Worm (Caenorhabditis elegans) whole organism, L1 larva: ENCODE data around the gene sas-5.

Source experiments
- C16A3.4 ChIP-seq: fragments of 150-350 bp; optimal IDR thresholded peaks from 2 replicates; lab custom pipeline; 2014; ENCODE audit warnings: missing biosample characterization, missing genetic modification characterization
- alr-1 ChIP-seq: fragments of 200-800 bp; sonication (Bioruptor generic); optimal IDR thresholded peaks from 2 replicates; lab custom pipeline; 2018; ENCODE audit warnings: borderline replicate concordance, mild to moderate bottlenecking, missing genetic modification characterization, missing compliant biosample characterization
- ceh-88 ChIP-seq: fragments of 200-800 bp; sonication (Bioruptor generic); IDR thresholded peaks from 2 replicates; pipeline ENCODE4 v1.3.6; 2022; ENCODE audit warnings: missing genetic modification characterization, missing compliant biosample characterization
- ces-1 ChIP-seq: fragments of 150-350 bp; optimal IDR thresholded peaks from 2 replicates; lab custom pipeline; 2014; ENCODE audit warnings: missing biosample characterization, missing genetic modification reagents, missing genetic modification characterization
- dsc-1 ChIP-seq: sonication (generic microtip); optimal IDR thresholded peaks from 2 replicates; lab custom pipeline; 2016; ENCODE audit warnings: mild to moderate bottlenecking, missing genetic modification characterization, missing compliant biosample characterization
- efl-1 ChIP-seq, 4 experiments: fragments of 150-350 bp; optimal IDR thresholded peaks in 3 of 4; peaks in 1 of 4; 1 replicate in 1 of 4; 2 replicates in 3 of 4; lab custom pipeline; 2014; ENCODE audit warnings: missing biosample characterization in 2 of 4, missing genetic modification characterization in 2 of 4, missing genetic modification reagents in 2 of 4
- efl-3 ChIP-seq: fragments of 200-800 bp; sonication (Bioruptor generic); optimal IDR thresholded peaks from 2 replicates; lab custom pipeline; 2018; ENCODE audit warnings: mild to moderate bottlenecking, missing genetic modification characterization, missing compliant biosample characterization
- egl-27 ChIP-seq, 2 experiments: fragments of 150-350 bp in 1 of 2; sonication (generic microtip); optimal IDR thresholded peaks; 3 replicates each; lab custom pipeline; 2017 to 2018; ENCODE audit warnings: missing biosample characterization in 2 of 2, missing genetic modification characterization in 2 of 2, missing genetic modification reagents in 2 of 2
- elt-2 ChIP-seq: sonication (generic microtip); optimal IDR thresholded peaks from 2 replicates; lab custom pipeline; 2016; ENCODE audit warnings: missing genetic modification characterization, mild to moderate bottlenecking, inconsistent platforms, missing compliant biosample characterization, missing genetic modification reagents
- elt-3 ChIP-seq, 6 experiments: fragments of 150-350 bp in 1 of 6; sonication (generic microtip); optimal IDR thresholded peaks; 2 replicates each; lab custom pipeline; 2017 to 2018; ENCODE audit warnings: missing biosample characterization in 6 of 6, missing genetic modification characterization in 6 of 6, inconsistent platforms in 1 of 6
- fkh-10 ChIP-seq: sonication (generic microtip); optimal IDR thresholded peaks from 2 replicates; lab custom pipeline; 2017; ENCODE audit warnings: missing biosample characterization, missing genetic modification reagents, missing genetic modification characterization
- fkh-4 ChIP-seq: sonication (generic microtip); optimal IDR thresholded peaks from 2 replicates; lab custom pipeline; 2016; ENCODE audit warnings: missing compliant biosample characterization, missing genetic modification characterization, borderline replicate concordance
- fkh-8 ChIP-seq: sonication (generic microtip); optimal IDR thresholded peaks from 2 replicates; lab custom pipeline; 2016; ENCODE audit warnings: mild to moderate bottlenecking, missing genetic modification characterization, missing compliant biosample characterization
- fos-1 ChIP-seq: fragments of 150-350 bp; optimal IDR thresholded peaks from 2 replicates; lab custom pipeline; 2014; ENCODE audit warnings: missing biosample characterization, missing genetic modification characterization
- grh-1 ChIP-seq: fragments of 200-800 bp; sonication (Bioruptor generic); IDR thresholded peaks from 2 replicates; pipeline ENCODE4 v1.3.6; 2022; ENCODE audit warnings: missing genetic modification reagents, missing genetic modification characterization, missing compliant biosample characterization
- hlh-4 ChIP-seq: sonication (generic microtip); optimal IDR thresholded peaks from 2 replicates; lab custom pipeline; 2016; ENCODE audit warnings: mild to moderate bottlenecking, missing genetic modification characterization, missing compliant biosample characterization
- hpl-2 ChIP-seq: fragments of 150-350 bp; optimal IDR thresholded peaks from 2 replicates; lab custom pipeline; 2014; ENCODE audit warnings: missing biosample characterization, missing genetic modification reagents, missing genetic modification characterization
- isw-1 ChIP-seq: fragments of 200-800 bp; sonication (Bioruptor generic); IDR thresholded peaks from 2 replicates; pipeline ENCODE4 v1.3.6; 2022; ENCODE audit warnings: missing genetic modification characterization, missing compliant biosample characterization
- lin-15B ChIP-seq: fragments of 150-350 bp; sonication (generic microtip); optimal IDR thresholded peaks from 3 replicates; lab custom pipeline; 2014; ENCODE audit warnings: missing biosample characterization, missing genetic modification characterization
- lin-35 ChIP-seq, 2 experiments: fragments of 150-350 bp; optimal IDR thresholded peaks; 2 replicates each; lab custom pipeline; 2014; ENCODE audit warnings: missing biosample characterization in 2 of 2, missing genetic modification characterization in 2 of 2, missing genetic modification reagents in 2 of 2
- lir-3 ChIP-seq: sonication (generic microtip); optimal IDR thresholded peaks from 2 replicates; lab custom pipeline; 2016; ENCODE audit warnings: mild to moderate bottlenecking, missing genetic modification characterization, moderate library complexity, missing compliant biosample characterization; ENCODE audit not compliant: poor library complexity
- lsy-2 ChIP-seq, 2 experiments: fragments of 150-350 bp; optimal IDR thresholded peaks; 2 replicates each; lab custom pipeline; 2014; ENCODE audit warnings: missing biosample characterization in 2 of 2, missing genetic modification characterization in 2 of 2
- mdl-1 ChIP-seq, 2 experiments: fragments of 150-350 bp; optimal IDR thresholded peaks; 2 replicates each; lab custom pipeline; 2014 to 2017; ENCODE audit warnings: missing biosample characterization in 2 of 2, missing genetic modification characterization in 2 of 2, inconsistent platforms in 1 of 2
- mef-2 ChIP-seq: fragments of 150-350 bp; optimal IDR thresholded peaks from 2 replicates; lab custom pipeline; 2014; ENCODE audit warnings: missing biosample characterization, missing genetic modification characterization
- nhr-11 ChIP-seq: fragments of 150-350 bp; optimal IDR thresholded peaks from 2 replicates; lab custom pipeline; 2014; ENCODE audit warnings: missing biosample characterization, missing genetic modification characterization
- nhr-19 ChIP-seq: fragments of 200-800 bp; sonication (Bioruptor generic); conservative IDR thresholded peaks from 2 replicates; pipeline ENCODE4 v1.3.6; 2022; ENCODE audit warnings: missing genetic modification characterization, missing compliant biosample characterization
- nhr-20 ChIP-seq: sonication (generic microtip); optimal IDR thresholded peaks from 2 replicates; lab custom pipeline; 2016; ENCODE audit warnings: mild to moderate bottlenecking, missing genetic modification characterization, missing compliant biosample characterization
- nhr-237 ChIP-seq: fragments of 150-350 bp; optimal IDR thresholded peaks from 2 replicates; lab custom pipeline; 2014; ENCODE audit warnings: missing biosample characterization, missing genetic modification characterization
- nhr-28 ChIP-seq: fragments of 150-350 bp; optimal IDR thresholded peaks from 2 replicates; lab custom pipeline; 2014; ENCODE audit warnings: missing biosample characterization, missing genetic modification characterization
- nhr-71 ChIP-seq: sonication (generic microtip); optimal IDR thresholded peaks from 2 replicates; lab custom pipeline; 2016; ENCODE audit warnings: mild to moderate bottlenecking, missing genetic modification characterization, moderate library complexity, missing compliant biosample characterization
- nhr-77 ChIP-seq: fragments of 150-350 bp; optimal IDR thresholded peaks from 2 replicates; lab custom pipeline; 2014; ENCODE audit warnings: missing biosample characterization, missing genetic modification characterization
- nhr-84 ChIP-seq: sonication (generic microtip); optimal IDR thresholded peaks from 2 replicates; lab custom pipeline; 2017; ENCODE audit warnings: missing biosample characterization, missing genetic modification characterization
- nhr-90 ChIP-seq: sonication (generic microtip); optimal IDR thresholded peaks from 2 replicates; lab custom pipeline; 2016; ENCODE audit warnings: mild to moderate bottlenecking, missing genetic modification characterization, missing compliant biosample characterization; ENCODE audit not compliant: poor library complexity
- rnt-1 ChIP-seq: sonication (generic microtip); optimal IDR thresholded peaks from 2 replicates; lab custom pipeline; 2016; ENCODE audit warnings: mild to moderate bottlenecking, missing genetic modification characterization, moderate library complexity, missing compliant biosample characterization
- skn-1 ChIP-seq: fragments of 150-350 bp; optimal IDR thresholded peaks from 2 replicates; lab custom pipeline; 2014; ENCODE audit warnings: missing biosample characterization, missing genetic modification characterization
- snpc-4 ChIP-seq: fragments of 150-350 bp; optimal IDR thresholded peaks from 2 replicates; lab custom pipeline; 2014; ENCODE audit warnings: missing biosample characterization, missing genetic modification characterization
- sptf-1 ChIP-seq: fragments of 150-350 bp; optimal IDR thresholded peaks from 2 replicates; lab custom pipeline; 2014; ENCODE audit warnings: missing biosample characterization, missing genetic modification characterization
- sup-37 ChIP-seq: fragments of 200-800 bp; sonication (Bioruptor generic); optimal IDR thresholded peaks from 2 replicates; lab custom pipeline; 2018; ENCODE audit warnings: mild to moderate bottlenecking, missing genetic modification characterization, missing compliant biosample characterization
- tbx-2 ChIP-seq: sonication (generic microtip); optimal IDR thresholded peaks from 2 replicates; lab custom pipeline; 2016; ENCODE audit warnings: missing genetic modification characterization, missing compliant biosample characterization
- unc-130 ChIP-seq: fragments of 150-350 bp; optimal IDR thresholded peaks from 2 replicates; lab custom pipeline; 2017; ENCODE audit warnings: missing biosample characterization, missing genetic modification characterization, inconsistent platforms
- unc-30 ChIP-seq: sonication (generic microtip); optimal IDR thresholded peaks from 2 replicates; lab custom pipeline; 2017; ENCODE audit warnings: missing biosample characterization, missing genetic modification characterization
- vab-15 ChIP-seq: sonication (generic microtip); optimal IDR thresholded peaks from 2 replicates; lab custom pipeline; 2017; ENCODE audit warnings: missing genotype, mild to moderate bottlenecking, missing genetic modification characterization, missing compliant biosample characterization
- xbp-1 ChIP-seq: sonication (generic microtip); optimal IDR thresholded peaks from 2 replicates; lab custom pipeline; 2016; ENCODE audit warnings: missing genetic modification characterization, missing compliant biosample characterization
- zag-1 ChIP-seq: fragments of 150-350 bp; optimal IDR thresholded peaks from 2 replicates; lab custom pipeline; 2014; ENCODE audit warnings: missing biosample characterization, missing genetic modification characterization
- zip-4 ChIP-seq: fragments of 200-800 bp; sonication (Bioruptor generic); optimal IDR thresholded peaks from 2 replicates; lab custom pipeline; 2018; ENCODE audit warnings: mild to moderate bottlenecking, missing genetic modification characterization, moderate library complexity, missing compliant biosample characterization
- ztf-11 ChIP-seq, 2 experiments: sonication (generic microtip); optimal IDR thresholded peaks; 2 replicates each; lab custom pipeline; 2016 to 2017; ENCODE audit warnings: missing genetic modification characterization in 2 of 2, missing biosample characterization in 1 of 2, missing compliant biosample characterization in 1 of 2
- ztf-4 ChIP-seq: fragments of 150-350 bp; optimal IDR thresholded peaks from 2 replicates; lab custom pipeline; 2014; ENCODE audit warnings: missing biosample characterization, missing genetic modification characterization

The sas-5 gene

ce11 chrV:11570169-11570651 is 40.3 kb upstream of the sas-5 start, which contains the start of the genes nhr-101 and pms-2 (continued):
- TF ChIP-seq nhr-19 (GFP tag; lab: Robert Waterston, UW) = no peak
- TF ChIP-seq mdl-1 (tag; optimal IDR thresholded peaks at IDR 0.05; lab: Kevin White, UChicago) = no peak
- TF ChIP-seq dsc-1 (tag; lab: Kevin White, UChicago) = peak; percentile 73
- TF ChIP-seq sptf-1 (tag; lab: Kevin White, UChicago) = no peak
- TF ChIP-seq ztf-4 (tag; lab: Kevin White, UChicago) = no peak
- peak; percentile 76 for TF ChIP-seq skn-1 (tag; lab: Kevin White, UChicago)
- no peak for TF ChIP-seq efl-1 (optimal IDR thresholded peaks at IDR 0.05; lab: Kevin White, UChicago)
- peak in 1 of 2 experiments; percentile 87 for TF ChIP-seq efl-1 (GFP tag; optimal IDR thresholded peaks at IDR 0.05 in 1 of 2; lab: Kevin White, UChicago)
- peak in 1 of 2 experiments; percentile 19 for TF ChIP-seq lin-35 (GFP tag; optimal IDR thresholded peaks at IDR 0.05; lab: Kevin White, UChicago)
- no peak for TF ChIP-seq lsy-2 (tag; optimal IDR thresholded peaks at IDR 0.05; lab: Kevin White, UChicago)
- TF ChIP-seq ceh-88 (GFP tag; lab: Robert Waterston, UW) = no peak
- peak; percentile 73 for TF ChIP-seq nhr-71 (tag; lab: Kevin White, UChicago)
- no peak for TF ChIP-seq C16A3.4 (tag; lab: Kevin White, UChicago)
- no peak for TF ChIP-seq mef-2 (tag; lab: Kevin White, UChicago)
- no peak for TF ChIP-seq grh-1 (GFP tag; lab: Robert Waterston, UW)
- no peak for TF ChIP-seq alr-1 (tag; lab: Kevin White, UChicago)
- TF ChIP-seq fkh-10 (GFP tag; lab: Kevin White, UChicago) = no peak
- TF ChIP-seq fos-1 (tag; lab: Kevin White, UChicago) = no peak
- no peak for TF ChIP-seq lin-15B (tag; lab: Kevin White, UChicago)
- no peak for TF ChIP-seq vab-15
- TF ChIP-seq rnt-1 (tag; lab: Kevin White, UChicago) = peak; percentile 4
- no peak for TF ChIP-seq hpl-2 (GFP tag; lab: Kevin White, UChicago)
- TF ChIP-seq sup-37 (GFP tag; lab: Kevin White, UChicago) = no peak
- peak; percentile 51 for TF ChIP-seq nhr-20
- TF ChIP-seq hlh-4 (tag; lab: Kevin White, UChicago) = no peak
- TF ChIP-seq elt-3 (tag; optimal IDR thresholded peaks at IDR 0.05; lab: Kevin White, UChicago) = peak in 1 of 6 experiments; percentile 24
- no peak for TF ChIP-seq zag-1 (tag; lab: Kevin White, UChicago)
- no peak for TF ChIP-seq egl-27 (tag; optimal IDR thresholded peaks at IDR 0.05; lab: Kevin White, UChicago)
- no peak for TF ChIP-seq unc-30 (tag; lab: Kevin White, UChicago)

ce11 chrV:11572803-11573490 is 37.6 kb upstream of the sas-5 start, which contains the start of the genes H12C20.7 and nhr-68:
TSS of gene H12C20.7 (minus strand) at chrV:11572990.
TSS of gene nhr-68 (plus strand) at chrV:11573440.
- TF ChIP-seq nhr-28 (tag; lab: Kevin White, UChicago) = no peak
- TF ChIP-seq lir-3 (tag; lab: Kevin White, UChicago) = peak; percentile 74
- TF ChIP-seq hlh-4 (tag; lab: Kevin White, UChicago) = no peak
- TF ChIP-seq fkh-4 (tag; lab: Kevin White, UChicago) = no peak
- TF ChIP-seq zag-1 (tag; lab: Kevin White, UChicago) = no peak
- no peak for TF ChIP-seq nhr-84
- no peak for TF ChIP-seq ces-1 (GFP tag; lab: Kevin White, UChicago)
- TF ChIP-seq elt-3 (tag; optimal IDR thresholded peaks at IDR 0.05; lab: Kevin White, UChicago) = peak; percentile 84 to 99 (median 93)
- TF ChIP-seq grh-1 (GFP tag; lab: Robert Waterston, UW) = peak; percentile 82
- TF ChIP-seq ztf-11 (tag; optimal IDR thresholded peaks at IDR 0.05; lab: Kevin White, UChicago) = no peak
- peak; percentile 74 for TF ChIP-seq xbp-1
- peak; percentile 76 for TF ChIP-seq tbx-2 (tag; lab: Kevin White, UChicago)
- TF ChIP-seq efl-3 (GFP tag; lab: Kevin White, UChicago) = no peak
- peak in 1 of 2 experiments; percentile 90 for TF ChIP-seq mdl-1 (tag; optimal IDR thresholded peaks at IDR 0.05; lab: Kevin White, UChicago)
- TF ChIP-seq nhr-11 (tag; lab: Kevin White, UChicago) = no peak
- TF ChIP-seq nhr-77 = no peak
- TF ChIP-seq lsy-2 (tag; optimal IDR thresholded peaks at IDR 0.05; lab: Kevin White, UChicago) = peak; percentile 58 to 76
- peak; percentile 99 for TF ChIP-seq elt-2
- peak; percentile 51 for TF ChIP-seq zip-4 (GFP tag; lab: Kevin White, UChicago)
- TF ChIP-seq fkh-8 (tag; lab: Kevin White, UChicago) = no peak
- peak; percentile 96 for TF ChIP-seq dsc-1 (tag; lab: Kevin White, UChicago)
- TF ChIP-seq snpc-4 (tag; lab: Kevin White, UChicago) = no peak
- TF ChIP-seq nhr-237 (tag; lab: Kevin White, UChicago) = no peak
- TF ChIP-seq isw-1 (GFP tag; lab: Robert Waterston, UW) = no peak
- TF ChIP-seq nhr-19 (GFP tag; lab: Robert Waterston, UW) = peak; percentile 90
- no peak for TF ChIP-seq rnt-1 (tag; lab: Kevin White, UChicago)
- no peak for TF ChIP-seq lin-15B (tag; lab: Kevin White, UChicago)
- TF ChIP-seq unc-130 (tag; lab: Kevin White, UChicago) = peak; percentile 72
- TF ChIP-seq efl-1 (optimal IDR thresholded peaks at IDR 0.05; lab: Kevin White, UChicago) = peak; percentile 10 to 38
- peak in 1 of 2 experiments; percentile 94 for TF ChIP-seq efl-1 (GFP tag; optimal IDR thresholded peaks at IDR 0.05 in 1 of 2; lab: Kevin White, UChicago)
- TF ChIP-seq nhr-90 (tag; lab: Kevin White, UChicago) = peak; percentile 97
